Worm (Caenorhabditis elegans) whole organism, L1 larva: Measurements from ENCODE around the gene atf-2.
A peak's percentile ranks its signal among the peaks of the same experiment; 100 is the strongest.

Experiments
- C04F5.9 ChIP-seq: sonication (generic microtip); optimal IDR thresholded peaks from 2 replicates; lab custom pipeline; 2016; ENCODE audit warnings: missing genetic modification characterization, missing compliant biosample characterization
- C34B4.2 ChIP-seq: sonication (generic microtip); optimal IDR thresholded peaks from 2 replicates; lab custom pipeline; 2017; ENCODE audit warnings: mild to moderate bottlenecking, missing genetic modification characterization, missing compliant biosample characterization
- F16B12.6 ChIP-seq: fragments of 150-350 bp; optimal IDR thresholded peaks from 2 replicates; lab custom pipeline; 2014; ENCODE audit warnings: missing biosample characterization, missing genetic modification characterization
- alr-1 ChIP-seq: fragments of 200-800 bp; sonication (Bioruptor generic); optimal IDR thresholded peaks from 2 replicates; lab custom pipeline; 2018; ENCODE audit warnings: borderline replicate concordance, mild to moderate bottlenecking, missing genetic modification characterization, missing compliant biosample characterization
- aly-2 ChIP-seq: fragments of 150-350 bp; optimal IDR thresholded peaks from 2 replicates; lab custom pipeline; 2014; ENCODE audit warnings: missing biosample characterization, missing genetic modification characterization
- ama-1 ChIP-seq: fragments of 150-350 bp; optimal IDR thresholded peaks from 2 replicates; lab custom pipeline; 2014
- blmp-1 ChIP-seq: fragments of 150-350 bp; optimal IDR thresholded peaks from 2 replicates; lab custom pipeline; 2014; ENCODE audit warnings: missing biosample characterization, missing genetic modification characterization
- ceh-63 ChIP-seq: fragments of 200-800 bp; sonication (Bioruptor generic); optimal IDR thresholded peaks from 2 replicates; lab custom pipeline; 2018; ENCODE audit warnings: mild to moderate bottlenecking, missing genetic modification characterization, missing compliant biosample characterization
- ceh-82 ChIP-seq, 3 experiments: fragments of 150-350 bp in 1 of 3; sonication (generic microtip) in 2 of 3; optimal IDR thresholded peaks; 2 replicates each; lab custom pipeline; 2014 to 2017; ENCODE audit warnings: missing biosample characterization in 3 of 3, missing genetic modification characterization in 3 of 3
- ceh-88 ChIP-seq: fragments of 200-800 bp; sonication (Bioruptor generic); IDR thresholded peaks from 2 replicates; pipeline ENCODE4 v1.3.6; 2022; ENCODE audit warnings: missing genetic modification characterization, missing compliant biosample characterization
- ces-1 ChIP-seq: fragments of 150-350 bp; optimal IDR thresholded peaks from 2 replicates; lab custom pipeline; 2014; ENCODE audit warnings: missing biosample characterization, missing genetic modification reagents, missing genetic modification characterization
- dpl-1 ChIP-seq, 3 experiments: fragments of 150-350 bp in 2 of 3; sonication (generic microtip) in 1 of 3; optimal IDR thresholded peaks; 2 replicates each; lab custom pipeline; 2014 to 2017; ENCODE audit warnings: missing biosample characterization in 3 of 3, missing genetic modification characterization in 3 of 3, missing genetic modification reagents in 3 of 3
- efl-1 ChIP-seq, 4 experiments: fragments of 150-350 bp; optimal IDR thresholded peaks in 3 of 4; peaks in 1 of 4; 1 replicate in 1 of 4; 2 replicates in 3 of 4; lab custom pipeline; 2014; ENCODE audit warnings: missing biosample characterization in 2 of 4, missing genetic modification characterization in 2 of 4, missing genetic modification reagents in 2 of 4
- efl-3 ChIP-seq: fragments of 200-800 bp; sonication (Bioruptor generic); optimal IDR thresholded peaks from 2 replicates; lab custom pipeline; 2018; ENCODE audit warnings: mild to moderate bottlenecking, missing genetic modification characterization, missing compliant biosample characterization
- egl-27 ChIP-seq, 2 experiments: fragments of 150-350 bp in 1 of 2; sonication (generic microtip); optimal IDR thresholded peaks; 3 replicates each; lab custom pipeline; 2017 to 2018; ENCODE audit warnings: missing biosample characterization in 2 of 2, missing genetic modification characterization in 2 of 2, missing genetic modification reagents in 2 of 2
- elt-2 ChIP-seq: sonication (generic microtip); optimal IDR thresholded peaks from 2 replicates; lab custom pipeline; 2016; ENCODE audit warnings: missing genetic modification characterization, mild to moderate bottlenecking, inconsistent platforms, missing compliant biosample characterization, missing genetic modification reagents
- fkh-8 ChIP-seq: sonication (generic microtip); optimal IDR thresholded peaks from 2 replicates; lab custom pipeline; 2016; ENCODE audit warnings: mild to moderate bottlenecking, missing genetic modification characterization, missing compliant biosample characterization
- hpl-2 ChIP-seq: fragments of 150-350 bp; optimal IDR thresholded peaks from 2 replicates; lab custom pipeline; 2014; ENCODE audit warnings: missing biosample characterization, missing genetic modification reagents, missing genetic modification characterization
- lin-13 ChIP-seq: fragments of 150-350 bp; optimal IDR thresholded peaks from 2 replicates; lab custom pipeline; 2014; ENCODE audit warnings: missing biosample characterization, missing genetic modification reagents, missing genetic modification characterization
- lin-14 ChIP-seq: fragments of 200-800 bp; sonication (Bioruptor generic); optimal IDR thresholded peaks from 2 replicates; lab custom pipeline; 2018; ENCODE audit warnings: mild to moderate bottlenecking, missing genetic modification characterization, moderate library complexity, missing compliant biosample characterization
- lin-35 ChIP-seq, 2 experiments: fragments of 150-350 bp; optimal IDR thresholded peaks; 2 replicates each; lab custom pipeline; 2014; ENCODE audit warnings: missing biosample characterization in 2 of 2, missing genetic modification characterization in 2 of 2, missing genetic modification reagents in 2 of 2
- lir-3 ChIP-seq: sonication (generic microtip); optimal IDR thresholded peaks from 2 replicates; lab custom pipeline; 2016; ENCODE audit warnings: mild to moderate bottlenecking, missing genetic modification characterization, moderate library complexity, missing compliant biosample characterization; ENCODE audit not compliant: poor library complexity
- lsy-2 ChIP-seq, 2 experiments: fragments of 150-350 bp; optimal IDR thresholded peaks; 2 replicates each; lab custom pipeline; 2014; ENCODE audit warnings: missing biosample characterization in 2 of 2, missing genetic modification characterization in 2 of 2
- mdl-1 ChIP-seq, 2 experiments: fragments of 150-350 bp; optimal IDR thresholded peaks; 2 replicates each; lab custom pipeline; 2014 to 2017; ENCODE audit warnings: missing biosample characterization in 2 of 2, missing genetic modification characterization in 2 of 2, inconsistent platforms in 1 of 2
- mef-2 ChIP-seq: fragments of 150-350 bp; optimal IDR thresholded peaks from 2 replicates; lab custom pipeline; 2014; ENCODE audit warnings: missing biosample characterization, missing genetic modification characterization
- mep-1 ChIP-seq: fragments of 150-350 bp; optimal IDR thresholded peaks from 2 replicates; lab custom pipeline; 2014; ENCODE audit warnings: missing biosample characterization, missing genetic modification characterization
- nhr-11 ChIP-seq: fragments of 150-350 bp; optimal IDR thresholded peaks from 2 replicates; lab custom pipeline; 2014; ENCODE audit warnings: missing biosample characterization, missing genetic modification characterization
- nhr-19 ChIP-seq: fragments of 200-800 bp; sonication (Bioruptor generic); conservative IDR thresholded peaks from 2 replicates; pipeline ENCODE4 v1.3.6; 2022; ENCODE audit warnings: missing genetic modification characterization, missing compliant biosample characterization
- nhr-20 ChIP-seq: sonication (generic microtip); optimal IDR thresholded peaks from 2 replicates; lab custom pipeline; 2016; ENCODE audit warnings: mild to moderate bottlenecking, missing genetic modification characterization, missing compliant biosample characterization
- nhr-47 ChIP-seq: sonication (generic microtip); optimal IDR thresholded peaks from 2 replicates; lab custom pipeline; 2016; ENCODE audit warnings: mild to moderate bottlenecking, missing genetic modification characterization, moderate library complexity, missing compliant biosample characterization
- nhr-76 ChIP-seq: sonication (generic microtip); optimal IDR thresholded peaks from 2 replicates; lab custom pipeline; 2017; ENCODE audit warnings: missing biosample characterization, missing genetic modification characterization
- nhr-84 ChIP-seq: sonication (generic microtip); optimal IDR thresholded peaks from 2 replicates; lab custom pipeline; 2017; ENCODE audit warnings: missing biosample characterization, missing genetic modification characterization
- nhr-85 ChIP-seq: sonication (generic microtip); peaks from one replicate; lab custom pipeline; 2016; ENCODE audit warnings: missing genetic modification characterization, inconsistent platforms, missing compliant biosample characterization
- nhr-90 ChIP-seq: sonication (generic microtip); optimal IDR thresholded peaks from 2 replicates; lab custom pipeline; 2016; ENCODE audit warnings: mild to moderate bottlenecking, missing genetic modification characterization, missing compliant biosample characterization; ENCODE audit not compliant: poor library complexity
- pag-3 ChIP-seq: sonication (generic microtip); optimal IDR thresholded peaks from 2 replicates; lab custom pipeline; 2017; ENCODE audit warnings: missing genetic modification characterization, mild to moderate bottlenecking, missing compliant biosample characterization, antibody characterized with exemption, borderline replicate concordance; ENCODE audit not compliant: insufficient read depth
- rnt-1 ChIP-seq: sonication (generic microtip); optimal IDR thresholded peaks from 2 replicates; lab custom pipeline; 2016; ENCODE audit warnings: mild to moderate bottlenecking, missing genetic modification characterization, moderate library complexity, missing compliant biosample characterization
- snpc-4 ChIP-seq: fragments of 150-350 bp; optimal IDR thresholded peaks from 2 replicates; lab custom pipeline; 2014; ENCODE audit warnings: missing biosample characterization, missing genetic modification characterization
- snu-23 ChIP-seq: sonication (generic microtip); optimal IDR thresholded peaks from 2 replicates; lab custom pipeline; 2016; ENCODE audit warnings: missing genetic modification characterization, missing compliant biosample characterization
- sptf-1 ChIP-seq: fragments of 150-350 bp; optimal IDR thresholded peaks from 2 replicates; lab custom pipeline; 2014; ENCODE audit warnings: missing biosample characterization, missing genetic modification characterization
- sup-37 ChIP-seq: fragments of 200-800 bp; sonication (Bioruptor generic); optimal IDR thresholded peaks from 2 replicates; lab custom pipeline; 2018; ENCODE audit warnings: mild to moderate bottlenecking, missing genetic modification characterization, missing compliant biosample characterization
- swsn-7 ChIP-seq: sonication (generic microtip); optimal IDR thresholded peaks from 2 replicates; lab custom pipeline; 2016; ENCODE audit warnings: missing genetic modification characterization, missing compliant biosample characterization
- tlp-1 ChIP-seq: fragments of 150-350 bp; optimal IDR thresholded peaks from 2 replicates; lab custom pipeline; 2014; ENCODE audit warnings: missing biosample characterization, missing genetic modification characterization
- unc-130 ChIP-seq: fragments of 150-350 bp; optimal IDR thresholded peaks from 2 replicates; lab custom pipeline; 2017; ENCODE audit warnings: missing biosample characterization, missing genetic modification characterization, inconsistent platforms
- unc-30 ChIP-seq: sonication (generic microtip); optimal IDR thresholded peaks from 2 replicates; lab custom pipeline; 2017; ENCODE audit warnings: missing biosample characterization, missing genetic modification characterization
- unc-86 ChIP-seq: sonication (generic microtip); optimal IDR thresholded peaks from 2 replicates; lab custom pipeline; 2016; ENCODE audit warnings: missing genetic modification characterization, missing compliant biosample characterization
- xbp-1 ChIP-seq: sonication (generic microtip); optimal IDR thresholded peaks from 2 replicates; lab custom pipeline; 2016; ENCODE audit warnings: missing genetic modification characterization, missing compliant biosample characterization
- zag-1 ChIP-seq: fragments of 150-350 bp; optimal IDR thresholded peaks from 2 replicates; lab custom pipeline; 2014; ENCODE audit warnings: missing biosample characterization, missing genetic modification characterization

Gene atf-2

ce11 chrII:8742972-8743371 lies 8.8 kb upstream of the atf-2 start:
- TF ChIP-seq ces-1: no peak
- no peak for TF ChIP-seq elt-2 (tag; lab: Kevin White, UChicago)
- peak; percentile 57 for TF ChIP-seq lin-14 (GFP tag; lab: Kevin White, UChicago)
- peak; percentile 29 for TF ChIP-seq rnt-1 (tag; lab: Kevin White, UChicago)
- peak in 1 of 3 experiments; percentile 10 for TF ChIP-seq ceh-82 (tag; optimal IDR thresholded peaks at IDR 0.05; lab: Kevin White, UChicago)
- no peak for TF ChIP-seq sup-37 (GFP tag; lab: Kevin White, UChicago)
- TF ChIP-seq snpc-4 (tag; lab: Kevin White, UChicago): no peak
- no peak for TF ChIP-seq C04F5.9
- no peak for TF ChIP-seq mef-2 (tag; lab: Kevin White, UChicago)
- TF ChIP-seq hpl-2: no peak
- no peak for TF ChIP-seq ceh-63 (GFP tag; lab: Kevin White, UChicago)
- peak; percentile 59 for TF ChIP-seq fkh-8
- peak; percentile 21 to 40 for TF ChIP-seq lsy-2 (tag; optimal IDR thresholded peaks at IDR 0.05; lab: Kevin White, UChicago)
- peak in 1 of 2 experiments; percentile 29 for TF ChIP-seq efl-1 (optimal IDR thresholded peaks at IDR 0.05; lab: Kevin White, UChicago)
- peak in 1 of 2 experiments; percentile 5 for TF ChIP-seq efl-1 (GFP tag; optimal IDR thresholded peaks at IDR 0.05 in 1 of 2; lab: Kevin White, UChicago)
- peak in 1 of 3 experiments; percentile 41 for TF ChIP-seq dpl-1 (GFP tag; optimal IDR thresholded peaks at IDR 0.05; lab: Kevin White, UChicago)
- TF ChIP-seq, all 84 proteins: peak for 7

- no peak for TF ChIP-seq alr-1 (tag; lab: Kevin White, UChicago)
- peak in 1 of 2 experiments; percentile 20 for TF ChIP-seq lsy-2 (tag; optimal IDR thresholded peaks at IDR 0.05; lab: Kevin White, UChicago)
- TF ChIP-seq swsn-7 (tag; lab: Kevin White, UChicago): peak; percentile 11
- TF ChIP-seq nhr-76 (tag; lab: Kevin White, UChicago): no peak
- peak; percentile 61 for TF ChIP-seq nhr-19 (GFP tag; lab: Robert Waterston, UW)
- TF ChIP-seq unc-130 (tag; lab: Kevin White, UChicago): peak; percentile 17
- peak; percentile 55 for TF ChIP-seq ama-1 (lab: Kevin White, UChicago)
- TF ChIP-seq ceh-63 (GFP tag; lab: Kevin White, UChicago): no peak
- peak; percentile 67 for TF ChIP-seq snu-23 (GFP tag; lab: Kevin White, UChicago)
- TF ChIP-seq aly-2: no peak
- TF ChIP-seq blmp-1 (tag; lab: Kevin White, UChicago): peak; percentile 56
- no peak for TF ChIP-seq unc-86 (tag; lab: Kevin White, UChicago)
- peak; percentile 49 for TF ChIP-seq rnt-1 (tag; lab: Kevin White, UChicago)
- no peak for TF ChIP-seq zag-1 (tag; lab: Kevin White, UChicago)
- TF ChIP-seq lin-14 (GFP tag; lab: Kevin White, UChicago): peak; percentile 2
- TF ChIP-seq elt-2 (tag; lab: Kevin White, UChicago): peak; percentile 71
- peak; percentile 42 for TF ChIP-seq lir-3 (tag; lab: Kevin White, UChicago)
- no peak for TF ChIP-seq F16B12.6 (tag; lab: Kevin White, UChicago)
- peak; percentile 81 for TF ChIP-seq nhr-20 (tag; lab: Kevin White, UChicago)
- peak; percentile 22 for TF ChIP-seq nhr-47
- TF ChIP-seq C34B4.2 (tag; lab: Kevin White, UChicago): no peak
- no peak for TF ChIP-seq egl-27 (tag; optimal IDR thresholded peaks at IDR 0.05; lab: Kevin White, UChicago)
- no peak for TF ChIP-seq tlp-1
- TF ChIP-seq efl-3 (GFP tag; lab: Kevin White, UChicago): no peak
- TF ChIP-seq nhr-11: no peak
- TF ChIP-seq lin-35 (GFP tag; optimal IDR thresholded peaks at IDR 0.05; lab: Kevin White, UChicago): peak; percentile 26 to 56
- no peak for TF ChIP-seq pag-3 (tag; lab: Kevin White, UChicago)
- TF ChIP-seq C04F5.9: no peak
- peak; percentile 86 for TF ChIP-seq nhr-85 (tag; lab: Kevin White, UChicago)
- no peak for TF ChIP-seq sup-37 (GFP tag; lab: Kevin White, UChicago)
- no peak for TF ChIP-seq nhr-84 (tag; lab: Kevin White, UChicago)
- TF ChIP-seq efl-1 (optimal IDR thresholded peaks at IDR 0.05; lab: Kevin White, UChicago): no peak
- TF ChIP-seq efl-1 (GFP tag; optimal IDR thresholded peaks at IDR 0.05 in 1 of 2; lab: Kevin White, UChicago): no peak
- TF ChIP-seq lin-13 (GFP tag; lab: Kevin White, UChicago): no peak
- TF ChIP-seq sptf-1 (tag; lab: Kevin White, UChicago): no peak
- TF ChIP-seq mdl-1 (tag; optimal IDR thresholded peaks at IDR 0.05; lab: Kevin White, UChicago): peak in 1 of 2 experiments; percentile 65
- TF ChIP-seq mep-1 (tag; lab: Kevin White, UChicago): peak; percentile 2
- no peak for TF ChIP-seq unc-30 (tag; lab: Kevin White, UChicago)
- peak; percentile 39 for TF ChIP-seq nhr-90 (tag; lab: Kevin White, UChicago)
- TF ChIP-seq ceh-88 (GFP tag; lab: Robert Waterston, UW): no peak
- peak; percentile 17 for TF ChIP-seq xbp-1 (tag; lab: Kevin White, UChicago)
- TF ChIP-seq dpl-1 (GFP tag; optimal IDR thresholded peaks at IDR 0.05; lab: Kevin White, UChicago): peak in 1 of 3 experiments; percentile 24
These were observed 8.2 kb upstream of the atf-2 start, which contains the start of gene mak-1 for ce11 chrII:8743379-8744173. mak-1 (plus strand) TSS chrII:8744071.
